Fruit fly (Drosophila melanogaster): Measurements from ENCODE around the gene bumpel.

The bumpel gene

DNA sequence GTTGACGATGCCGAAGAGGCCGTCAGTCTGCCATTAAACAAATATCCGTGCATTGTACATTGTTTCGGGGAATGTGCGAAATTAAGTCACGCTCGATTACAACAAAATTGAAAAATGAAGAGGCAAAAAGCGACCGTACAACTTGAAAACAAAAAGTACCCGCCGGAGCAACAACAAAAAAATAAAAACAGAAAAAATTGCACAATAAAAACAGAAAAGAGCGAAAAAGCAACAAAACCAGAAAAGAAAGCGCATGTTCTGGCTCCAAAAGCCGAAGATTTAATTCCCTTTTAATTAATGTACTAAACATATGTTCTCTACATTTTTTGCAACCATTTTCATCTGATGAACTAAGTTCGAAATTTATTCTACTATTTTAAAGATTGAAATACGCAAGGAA, 38.1 kb upstream of the bumpel start (continued):
- no peak for TF ChIP-seq CG11902 (GFP tag; optimal IDR thresholded peaks at IDR 0.05)
- peak; percentile 29 for TF ChIP-seq spab (GFP tag; optimal IDR thresholded peaks at IDR 0.05)
- no peak for TF ChIP-seq CG11762 (GFP tag; optimal IDR thresholded peaks at IDR 0.05; ENCODE audit: insufficient read depth)
- TF ChIP-seq CG8319 (GFP tag; optimal IDR thresholded peaks at IDR 0.05) = peak; percentile 23
- TF ChIP-seq Eip78C (GFP tag) = peak; percentile 74
- TF ChIP-seq CG10631 (GFP tag; optimal IDR thresholded peaks at IDR 0.05) = no peak
- TF ChIP-seq esn (GFP tag; optimal IDR thresholded peaks at IDR 0.05) = peak; percentile 43
- TF ChIP-seq CG6808 (GFP tag; optimal IDR thresholded peaks at IDR 0.05) = peak; percentile 36
- no peak for TF ChIP-seq CG31627 (GFP tag; optimal IDR thresholded peaks at IDR 0.05)
- TF ChIP-seq CG6792 (GFP tag; optimal IDR thresholded peaks at IDR 0.05) = peak; percentile 21
- TF ChIP-seq CG3919 (GFP tag; optimal IDR thresholded peaks at IDR 0.05) = peak; percentile 12
- peak; percentile 33 for TF ChIP-seq dsx (GFP tag; optimal IDR thresholded peaks at IDR 0.05; ENCODE audit: poor library complexity, severe bottlenecking)
- peak; percentile 33 for TF ChIP-seq CG8632 (GFP tag; optimal IDR thresholded peaks at IDR 0.05)
- no peak for TF ChIP-seq CG15336 (GFP tag; IDR thresholded peaks at IDR 0.05)
- TF ChIP-seq Sox102F (GFP tag; optimal IDR thresholded peaks at IDR 0.05) = no peak
- TF ChIP-seq Blimp-1 (GFP tag; optimal IDR thresholded peaks at IDR 0.05) = peak; percentile 17
- peak; percentile 29 for TF ChIP-seq CG9139 (GFP tag; optimal IDR thresholded peaks at IDR 0.05)
- no peak for TF ChIP-seq fd59A (GFP tag; optimal IDR thresholded peaks at IDR 0.05)
- TF ChIP-seq vri (GFP tag; optimal IDR thresholded peaks at IDR 0.05) = peak; percentile 63
- TF ChIP-seq Eip93F (GFP tag; optimal IDR thresholded peaks at IDR 0.05) = no peak
- no peak for TF ChIP-seq Hr39 (GFP tag; optimal IDR thresholded peaks at IDR 0.05)
- peak; percentile 4 for TF ChIP-seq Ets96B (tag; optimal IDR thresholded peaks at IDR 0.05)
- no peak; the same call in 2 of the 3 replicates for TF ChIP-seq CG8119 (GFP tag; IDR thresholded peaks at IDR 0.05)
- TF ChIP-seq CG16779 (tag; optimal IDR thresholded peaks at IDR 0.05) = peak; percentile 15
- TF ChIP-seq OdsH (GFP tag; optimal IDR thresholded peaks at IDR 0.05) = no peak
- peak; percentile 17 for TF ChIP-seq CG32006 (GFP tag; optimal IDR thresholded peaks at IDR 0.05)
- TF ChIP-seq salr (GFP tag; optimal IDR thresholded peaks at IDR 0.05) = no peak
- TF ChIP-seq Sox15 (GFP tag; optimal IDR thresholded peaks at IDR 0.05) = no peak
- TF ChIP-seq CG11294 (GFP tag; IDR thresholded peaks at IDR 0.05) = no peak
- no peak for TF ChIP-seq CG4318 (GFP tag; optimal IDR thresholded peaks at IDR 0.05)
- peak; percentile 11 for TF ChIP-seq net (GFP tag; optimal IDR thresholded peaks at IDR 0.05)
- TF ChIP-seq Hr4 (GFP tag; optimal IDR thresholded peaks at IDR 0.05) = no peak
- no peak for TF ChIP-seq cyc (GFP tag; optimal IDR thresholded peaks at IDR 0.05)
- TF ChIP-seq dac (GFP tag; optimal IDR thresholded peaks at IDR 0.05) = no peak
- TF ChIP-seq pdm3 (GFP tag; optimal IDR thresholded peaks at IDR 0.05) = peak; percentile 12

- TF ChIP-seq CG8319 (GFP tag; optimal IDR thresholded peaks at IDR 0.05) = peak; percentile 0
- TF ChIP-seq Smox (GFP tag; optimal IDR thresholded peaks at IDR 0.05) = peak; percentile 59
- no peak for TF ChIP-seq ss (GFP tag; optimal IDR thresholded peaks at IDR 0.05)
- peak; percentile 42 for TF ChIP-seq dac (GFP tag; optimal IDR thresholded peaks at IDR 0.05)
- no peak for TF ChIP-seq CG15336 (GFP tag; IDR thresholded peaks at IDR 0.05)
- TF ChIP-seq CG34406 (GFP tag; optimal IDR thresholded peaks at IDR 0.05) = peak; percentile 67
- TF ChIP-seq CG10669 (GFP tag; optimal IDR thresholded peaks at IDR 0.05) = peak; percentile 6
- peak; percentile 69 for TF ChIP-seq Sox102F (GFP tag; optimal IDR thresholded peaks at IDR 0.05)
- peak; percentile 43; the same call in 1 of the 3 replicates for TF ChIP-seq CG6163 (GFP tag; IDR thresholded peaks at IDR 0.05)
- TF ChIP-seq topi (GFP tag; optimal IDR thresholded peaks at IDR 0.05) = peak; percentile 70
- TF ChIP-seq CG7368 (GFP tag; optimal IDR thresholded peaks at IDR 0.05) = peak; percentile 7
- peak; percentile 45 for TF ChIP-seq CG6792 (GFP tag; optimal IDR thresholded peaks at IDR 0.05)
- peak; percentile 69 for TF ChIP-seq Met (GFP tag; optimal IDR thresholded peaks at IDR 0.05)
- TF ChIP-seq CG8119 (GFP tag; IDR thresholded peaks at IDR 0.05) = 0 out of 3 replicates have a peak, but pooled peaks have one; percentile 26
- peak; percentile 45 for TF ChIP-seq acj6 (GFP tag; optimal IDR thresholded peaks at IDR 0.05)
- peak; percentile 75 for TF ChIP-seq Hr39 (GFP tag; optimal IDR thresholded peaks at IDR 0.05)
- TF ChIP-seq CG11294 (GFP tag; IDR thresholded peaks at IDR 0.05) = peak; percentile 28; the same call in 1 of the 2 replicates
- TF ChIP-seq CG3919 (GFP tag; optimal IDR thresholded peaks at IDR 0.05) = peak; percentile 45
- no peak for TF ChIP-seq Gug (GFP tag; IDR thresholded peaks at IDR 0.05)
- TF ChIP-seq CG8632 (GFP tag; optimal IDR thresholded peaks at IDR 0.05) = peak; percentile 19
- TF ChIP-seq CG3032 (tag; optimal IDR thresholded peaks at IDR 0.05) = no peak
- peak; percentile 76 for TF ChIP-seq Hr4 (GFP tag; optimal IDR thresholded peaks at IDR 0.05)
- no peak for TF ChIP-seq dsx (GFP tag; optimal IDR thresholded peaks at IDR 0.05; ENCODE audit: poor library complexity, severe bottlenecking)
- peak; percentile 52 for TF ChIP-seq OdsH (GFP tag; optimal IDR thresholded peaks at IDR 0.05)
- peak; percentile 21 for TF ChIP-seq CG11762 (GFP tag; optimal IDR thresholded peaks at IDR 0.05; ENCODE audit: insufficient read depth)
- 0 out of 3 replicates have a peak, but pooled peaks have one; percentile 35 for TF ChIP-seq eg (GFP tag; IDR thresholded peaks at IDR 0.05)
- TF ChIP-seq CG32006 (GFP tag; optimal IDR thresholded peaks at IDR 0.05) = peak; percentile 74
- TF ChIP-seq spab (GFP tag; optimal IDR thresholded peaks at IDR 0.05) = no peak
These were observed 35.9 kb upstream of the bumpel start for dm6 chr3R:11454210-11454904.
